Fruit fly (Drosophila melanogaster): ENCODE results near the gene Sec61gamma.
A peak's percentile ranks its signal among the peaks of the same experiment; 100 is the strongest.

Gene Sec61gamma

dm6 chrX:19605915-19606314 lies 37.2 kb upstream of the Sec61gamma start (continued):
- TF ChIP-seq CG8290 (GFP tag; optimal IDR thresholded peaks at IDR 0.05), result no peak
- TF ChIP-seq CG8290 (tag; optimal IDR thresholded peaks at IDR 0.05), result peak in 1 of 2 experiments; percentile 40
- peak; percentile 32 for TF ChIP-seq exex (tag; optimal IDR thresholded peaks at IDR 0.05)
- peak; percentile 9; the same call in 1 of the 2 replicates for TF ChIP-seq Adf1 (GFP tag; IDR thresholded peaks at IDR 0.05)
- TF ChIP-seq emc (GFP tag; optimal IDR thresholded peaks at IDR 0.05), result no peak
- TF ChIP-seq CG11456 (GFP tag; IDR thresholded peaks at IDR 0.05), result no peak
- TF ChIP-seq CG4404 (GFP tag; IDR thresholded peaks at IDR 0.05), result no peak
- peak; percentile 49; the same call in 1 of the 2 replicates for TF ChIP-seq CG32767 (GFP tag; IDR thresholded peaks at IDR 0.05)
- TF ChIP-seq Deaf1 (tag; optimal IDR thresholded peaks at IDR 0.05), result no peak
- TF ChIP-seq YL-1 (GFP tag; optimal IDR thresholded peaks at IDR 0.05), result no peak
- TF ChIP-seq CG10147 (GFP tag; optimal IDR thresholded peaks at IDR 0.05), result no peak
- no peak for TF ChIP-seq CG31441 (GFP tag; IDR thresholded peaks at IDR 0.05)
- no peak for TF ChIP-seq CG31388 (GFP tag; optimal IDR thresholded peaks at IDR 0.05)
- peak; percentile 80 for TF ChIP-seq kay (GFP tag; optimal IDR thresholded peaks at IDR 0.05)
- TF ChIP-seq ash1 (GFP tag; optimal IDR thresholded peaks at IDR 0.05), result no peak
- TF ChIP-seq al (GFP tag; IDR thresholded peaks at IDR 0.05), result no peak
- TF ChIP-seq CG14667 (GFP tag; IDR thresholded peaks at IDR 0.05), result no peak
- peak; percentile 11 for TF ChIP-seq lab (GFP tag; optimal IDR thresholded peaks at IDR 0.05)
- TF ChIP-seq CG6175 (GFP tag; IDR thresholded peaks at IDR 0.05), result peak; percentile 51; the same call in 2 of the 3 replicates
- TF ChIP-seq kah (GFP tag; optimal IDR thresholded peaks at IDR 0.05), result peak; percentile 42
- TF ChIP-seq Blimp-1 (GFP tag; optimal IDR thresholded peaks at IDR 0.05), result no peak
- TF ChIP-seq Rfx (GFP tag; IDR thresholded peaks at IDR 0.05), result 0 out of 2 replicates have a peak, but pooled peaks have one; percentile 49
- 0 out of 3 replicates have a peak, but pooled peaks have one; percentile 7 for TF ChIP-seq row (GFP tag; IDR thresholded peaks at IDR 0.05)
- peak; percentile 68 for TF ChIP-seq sug (tag; optimal IDR thresholded peaks at IDR 0.05)
- peak; percentile 39 for TF ChIP-seq CG4707 (GFP tag; optimal IDR thresholded peaks at IDR 0.05)
- TF ChIP-seq maf-S (GFP tag; optimal IDR thresholded peaks at IDR 0.05), result no peak
- peak; percentile 91 for TF ChIP-seq sd (tag; optimal IDR thresholded peaks at IDR 0.05)
- TF ChIP-seq CG3163 (GFP tag; optimal IDR thresholded peaks at IDR 0.05), result no peak
- TF ChIP-seq bcd (GFP tag; optimal IDR thresholded peaks at IDR 0.05), result no peak
- TF ChIP-seq jigr1 (GFP tag; IDR thresholded peaks at IDR 0.05), result no peak
- 0 out of 2 replicates have a peak, but pooled peaks have one; percentile 15 for TF ChIP-seq Dref (GFP tag; IDR thresholded peaks at IDR 0.05)
- no peak for TF ChIP-seq CG7786 (GFP tag; optimal IDR thresholded peaks at IDR 0.05)
- TF ChIP-seq chif (GFP tag; optimal IDR thresholded peaks at IDR 0.05), result no peak
- no peak for TF ChIP-seq rib (GFP tag; IDR thresholded peaks at IDR 0.05)
- TF ChIP-seq Bgb (GFP tag; IDR thresholded peaks at IDR 0.05; ENCODE audit: partially characterized antibody), result peak; percentile 9; the same call in 1 of the 2 replicates
- peak; percentile 23 for TF ChIP-seq cg (GFP tag; optimal IDR thresholded peaks at IDR 0.05)
- TF ChIP-seq bbx (GFP tag; IDR thresholded peaks at IDR 0.05; ENCODE audit: partially characterized antibody), result 0 out of 2 replicates have a peak, but pooled peaks have one; percentile 20
- TF ChIP-seq CG34376 (GFP tag; optimal IDR thresholded peaks at IDR 0.05), result peak; percentile 0

dm6 chrX:19606558-19606957 lies 36.6 kb upstream of the Sec61gamma start:
- TF ChIP-seq CG10267 (tag; optimal IDR thresholded peaks at IDR 0.05) (no peak), tgo (GFP tag; IDR thresholded peaks at IDR 0.05) (no peak), CG5180 (GFP tag; optimal IDR thresholded peaks at IDR 0.05) (peak; percentile 61), ftz-f1 (GFP tag; optimal IDR thresholded peaks at IDR 0.05) (peak; percentile 35), btn (GFP tag; optimal IDR thresholded peaks at IDR 0.05) (no peak), salm (tag; optimal IDR thresholded peaks at IDR 0.05) (no peak), gcm (GFP tag; optimal IDR thresholded peaks at IDR 0.05) (no peak), sr (GFP tag; IDR thresholded peaks at IDR 0.05) (peak; percentile 82), pho (GFP tag; optimal IDR thresholded peaks at IDR 0.05) (no peak), CG32772 (GFP tag; IDR thresholded peaks at IDR 0.05) (no peak), CG16863 (GFP tag; optimal IDR thresholded peaks at IDR 0.05) (no peak), Hmx (GFP tag; optimal IDR thresholded peaks at IDR 0.05) (no peak), bigmax (GFP tag; optimal IDR thresholded peaks at IDR 0.05) (no peak), vvl (GFP tag; IDR thresholded peaks at IDR 0.05) (peak; percentile 0; the same call in 1 of the 2 replicates), stwl (tag; optimal IDR thresholded peaks at IDR 0.05) (no peak), CG14441 (GFP tag; IDR thresholded peaks at IDR 0.05) (0 out of 2 replicates have a peak, but pooled peaks have one; percentile 18)

All from whole organism, embryonic.